Fruit fly (Drosophila melanogaster): ENCODE data around the gene tra.

DNA sequence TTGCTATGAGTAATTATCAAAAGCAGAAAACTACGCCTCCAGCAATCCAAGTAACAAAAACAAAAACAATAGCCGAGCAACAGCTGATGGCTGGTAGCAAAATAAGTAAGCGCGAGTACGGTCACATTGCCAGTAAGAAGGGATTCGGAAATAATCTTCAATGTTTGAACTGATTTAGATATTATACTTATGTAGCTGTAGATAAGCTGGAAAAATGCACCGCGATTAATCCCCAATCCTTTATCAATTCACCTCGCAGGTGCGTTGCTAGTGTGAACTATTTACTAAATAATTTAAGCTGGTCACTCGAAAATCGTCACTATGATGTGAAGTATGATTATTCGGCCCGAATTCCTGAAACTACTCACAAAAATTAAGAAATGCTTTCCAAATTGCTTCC lies 3.9 kb downstream of the tra start, which contains the start of the genes Syx8 and CG32163:
- no peak for TF ChIP-seq CG8301 (tag; optimal IDR thresholded peaks at IDR 0.05)
- TF ChIP-seq Snoo (tag; optimal IDR thresholded peaks at IDR 0.05) = no peak
- TF ChIP-seq CG15710 (tag; optimal IDR thresholded peaks at IDR 0.05) = no peak
- TF ChIP-seq CG10348 (GFP tag; IDR thresholded peaks at IDR 0.05) = no peak
- no peak for TF ChIP-seq gl (tag; optimal IDR thresholded peaks at IDR 0.05)
- TF ChIP-seq CG4496 (GFP tag; IDR thresholded peaks at IDR 0.05) = no peak
- TF ChIP-seq D1 (tag; optimal IDR thresholded peaks at IDR 0.05) = no peak

Measured in whole organism, pupa.